Fruit fly (Drosophila melanogaster) whole organism, embryonic: ENCODE results near the gene CG7879.

Experiments used
- Atf-2 ChIP-seq: fragments of 200-800 bp; sonication (Bioruptor generic); optimal IDR thresholded peaks from 2 replicates; lab custom pipeline; 2016; ENCODE audit warnings: missing biosample characterization, missing genetic modification characterization
- Atf6 ChIP-seq: fragments of 200-800 bp; sonication (Bioruptor generic); IDR thresholded peaks from 2 replicates; pipeline ENCODE4 v1.3.6; 2022; ENCODE audit warnings: missing biosample characterization, missing genetic modification characterization
- C15 ChIP-seq: fragments of 200-800 bp; sonication (Bioruptor generic); IDR thresholded peaks from 3 replicates; pipeline ENCODE4 v1.3.6; 2022; ENCODE audit warnings: missing biosample characterization, missing genetic modification characterization
- CG10274 ChIP-seq: fragments of 200-800 bp; sonication (Bioruptor generic); optimal IDR thresholded peaks from 3 replicates; lab custom pipeline; 2017; ENCODE audit warnings: missing biosample characterization, mild to moderate bottlenecking, missing genetic modification characterization
- CG12104 ChIP-seq: fragments of 200-800 bp; sonication (Bioruptor generic); optimal IDR thresholded peaks from 3 replicates; lab custom pipeline; 2016; ENCODE audit warnings: missing biosample characterization, missing genetic modification characterization
- CG12769 ChIP-seq: fragments of 200-800 bp; sonication (Bioruptor generic); optimal IDR thresholded peaks from 2 replicates; lab custom pipeline; 2019; ENCODE audit warnings: missing biosample characterization, mild to moderate bottlenecking, missing genetic modification characterization, moderate library complexity
- CG13287 ChIP-seq: fragments of 200-800 bp; sonication (Bioruptor generic); IDR thresholded peaks from 2 replicates; pipeline ENCODE4 v1.3.6; 2022; ENCODE audit warnings: missing biosample characterization, missing genetic modification characterization; ENCODE audit not compliant: partially characterized antibody
- CG14965 ChIP-seq: fragments of 200-800 bp; sonication (Bioruptor generic); optimal IDR thresholded peaks from 2 replicates; lab custom pipeline; 2016; ENCODE audit warnings: missing biosample characterization, missing genetic modification characterization, borderline replicate concordance
- CG15011 ChIP-seq: fragments of 200-800 bp; sonication (Bioruptor generic); optimal IDR thresholded peaks from 3 replicates; lab custom pipeline; 2018; ENCODE audit warnings: missing biosample characterization, mild to moderate bottlenecking, missing genetic modification characterization
- CG17186 ChIP-seq: fragments of 200-800 bp; sonication (Bioruptor generic); optimal IDR thresholded peaks from 3 replicates; lab custom pipeline; 2017; ENCODE audit warnings: missing biosample characterization, missing genetic modification reagents, missing genetic modification characterization
- CG17385 ChIP-seq: fragments of 200-800 bp; sonication (Bioruptor generic); optimal IDR thresholded peaks from 3 replicates; lab custom pipeline; 2018; ENCODE audit warnings: missing biosample characterization, mild to moderate bottlenecking, missing genetic modification characterization
- CG17612 ChIP-seq: fragments of 200-800 bp; sonication (Bioruptor generic); IDR thresholded peaks from 2 replicates; pipeline ENCODE4 v1.3.6; 2022; ENCODE audit warnings: missing biosample characterization, missing genetic modification characterization
- CG18011 ChIP-seq: fragments of 200-800 bp; sonication (Bioruptor generic); optimal IDR thresholded peaks from 2 replicates; lab custom pipeline; 2017; ENCODE audit warnings: missing biosample characterization, missing genetic modification characterization, mild to moderate bottlenecking, moderate library complexity, missing genotype
- CG2202 ChIP-seq: fragments of 200-800 bp; sonication (Bioruptor generic); optimal IDR thresholded peaks from 2 replicates; lab custom pipeline; 2018; ENCODE audit warnings: missing biosample characterization, mild to moderate bottlenecking, missing genetic modification characterization
- CG3065 ChIP-seq: fragments of 200-800 bp; sonication (Bioruptor generic); optimal IDR thresholded peaks from 2 replicates; lab custom pipeline; 2016; ENCODE audit warnings: missing biosample characterization, missing genetic modification characterization
- CG6689 ChIP-seq: fragments of 200-800 bp; sonication (Bioruptor generic); IDR thresholded peaks from 2 replicates; pipeline ENCODE4 v1.3.6; 2022; ENCODE audit warnings: missing biosample characterization, missing genetic modification characterization
- CG7271 ChIP-seq: fragments of 200-800 bp; sonication (Bioruptor generic); optimal IDR thresholded peaks from 2 replicates; lab custom pipeline; 2018; ENCODE audit warnings: missing biosample characterization, mild to moderate bottlenecking, missing genetic modification characterization, moderate library complexity
- CG7745 ChIP-seq: fragments of 200-800 bp; sonication (Bioruptor generic); optimal IDR thresholded peaks from 2 replicates; lab custom pipeline; 2018; ENCODE audit warnings: missing biosample characterization, mild to moderate bottlenecking, missing genetic modification characterization, moderate library complexity
- CG7928 ChIP-seq: fragments of 200-800 bp; sonication (Bioruptor generic); optimal IDR thresholded peaks from 2 replicates; lab custom pipeline; 2017; ENCODE audit warnings: missing biosample characterization, mild to moderate bottlenecking, missing genetic modification characterization
- Dip2 ChIP-seq: fragments of 200-800 bp; sonication (Bioruptor generic); IDR thresholded peaks from 2 replicates; pipeline ENCODE4 v1.3.6; 2022; ENCODE audit warnings: missing biosample characterization, missing genetic modification characterization
- Fer2 ChIP-seq: fragments of 200-800 bp; sonication (Bioruptor generic); optimal IDR thresholded peaks from 2 replicates; lab custom pipeline; 2018; ENCODE audit warnings: missing biosample characterization, mild to moderate bottlenecking, missing genetic modification characterization, moderate library complexity
- Fer3 ChIP-seq: fragments of 200-800 bp; sonication (Bioruptor generic); optimal IDR thresholded peaks from 2 replicates; lab custom pipeline; 2018; ENCODE audit warnings: missing biosample characterization, mild to moderate bottlenecking, missing genetic modification characterization, moderate library complexity
- Hmx ChIP-seq: fragments of 200-800 bp; sonication (Bioruptor generic); optimal IDR thresholded peaks from 2 replicates; lab custom pipeline; 2016; ENCODE audit warnings: missing biosample characterization, missing genetic modification characterization
- Lhr ChIP-seq: fragments of 200-800 bp; sonication (Bioruptor generic); optimal IDR thresholded peaks from 3 replicates; lab custom pipeline; 2017; ENCODE audit warnings: mild to moderate bottlenecking, missing biosample characterization, missing genetic modification reagents, missing genetic modification characterization
- MBD-R2 ChIP-seq: fragments of 200-800 bp; sonication (Bioruptor generic); IDR thresholded peaks from 2 replicates; pipeline ENCODE4 v1.3.6; 2022; ENCODE audit warnings: missing biosample characterization, missing genetic modification characterization
- NC2α ChIP-seq: fragments of 200-800 bp; sonication (Bioruptor generic); optimal IDR thresholded peaks from 2 replicates; lab custom pipeline; 2016; ENCODE audit warnings: missing biosample characterization, missing genetic modification characterization
- Oaz ChIP-seq: fragments of 200-800 bp; sonication (Bioruptor generic); IDR thresholded peaks from 2 replicates; pipeline ENCODE4 v1.3.6; 2022; ENCODE audit warnings: missing biosample characterization, missing genetic modification characterization
- Ptx1 ChIP-seq: fragments of 200-800 bp; sonication (Bioruptor generic); IDR thresholded peaks from 2 replicates; pipeline ENCODE4 v1.3.6; 2022; ENCODE audit warnings: missing biosample characterization, missing genetic modification characterization
- Trl ChIP-seq, 3 experiments: fragments of >200 bp in 2 of 3; fragments of 200-800 bp in 1 of 3; sonication (Bioruptor generic) in 1 of 3; optimal IDR thresholded peaks; 2 replicates in 1 of 3; 3 replicates in 2 of 3; lab custom pipeline; 2016 to 2017; ENCODE audit warnings: missing biosample characterization in 1 of 3, missing genetic modification characterization in 1 of 3
- caup ChIP-seq: fragments of 200-800 bp; sonication (Bioruptor generic); optimal IDR thresholded peaks from 3 replicates; lab custom pipeline; 2017; ENCODE audit warnings: missing biosample characterization, mild to moderate bottlenecking, missing genetic modification characterization, moderate library complexity; ENCODE audit not compliant: severe bottlenecking
- chn ChIP-seq: fragments of 200-800 bp; sonication (Bioruptor generic); optimal IDR thresholded peaks from 2 replicates; lab custom pipeline; 2016; ENCODE audit warnings: missing biosample characterization, missing genetic modification characterization
- dm ChIP-seq: fragments of 200-800 bp; sonication (Bioruptor generic); optimal IDR thresholded peaks from 3 replicates; lab custom pipeline; 2016; ENCODE audit warnings: missing biosample characterization, missing genetic modification characterization
- esg ChIP-seq: fragments of 200-800 bp; sonication (Bioruptor generic); conservative IDR thresholded peaks from 2 replicates; pipeline ENCODE4 v1.3.6; 2022; ENCODE audit warnings: missing biosample characterization, missing genetic modification characterization
- fd102C ChIP-seq: fragments of 200-800 bp; sonication (Bioruptor generic); optimal IDR thresholded peaks from 2 replicates; lab custom pipeline; 2018; ENCODE audit warnings: missing biosample characterization, mild to moderate bottlenecking, missing genetic modification characterization, moderate library complexity
- fu2 ChIP-seq: fragments of 200-800 bp; sonication (Bioruptor generic); optimal IDR thresholded peaks from 2 replicates; lab custom pipeline; 2016; ENCODE audit warnings: missing biosample characterization, missing genetic modification characterization
- jing ChIP-seq: fragments of 200-800 bp; sonication (Bioruptor generic); optimal IDR thresholded peaks from 2 replicates; lab custom pipeline; 2018; ENCODE audit warnings: missing biosample characterization, mild to moderate bottlenecking, missing genetic modification characterization
- jumu ChIP-seq: fragments of 200-800 bp; sonication (Bioruptor generic); optimal IDR thresholded peaks from 3 replicates; lab custom pipeline; 2016; ENCODE audit warnings: missing biosample characterization, missing genetic modification characterization
- lmd ChIP-seq: fragments of 200-800 bp; sonication (Bioruptor generic); IDR thresholded peaks from 2 replicates; pipeline ENCODE4 v1.3.6; 2022; ENCODE audit warnings: missing biosample characterization, missing genetic modification characterization
- nmo ChIP-seq: fragments of 200-800 bp; sonication (Bioruptor generic); optimal IDR thresholded peaks from 2 replicates; lab custom pipeline; 2018; ENCODE audit warnings: missing biosample characterization, mild to moderate bottlenecking, missing genetic modification characterization, moderate library complexity
- nom ChIP-seq: fragments of 200-800 bp; sonication (Bioruptor generic); optimal IDR thresholded peaks from 2 replicates; lab custom pipeline; 2017; ENCODE audit warnings: missing biosample characterization, missing genetic modification characterization, mild to moderate bottlenecking, moderate library complexity, missing genetic modification reagents
- odd ChIP-seq: fragments of 200-800 bp; sonication (Bioruptor generic); optimal IDR thresholded peaks from 2 replicates; lab custom pipeline; 2017; ENCODE audit warnings: missing biosample characterization, mild to moderate bottlenecking, missing genetic modification characterization
- onecut ChIP-seq: fragments of 200-800 bp; sonication (Bioruptor generic); IDR thresholded peaks from 2 replicates; pipeline ENCODE4 v1.3.6; 2022; ENCODE audit warnings: missing biosample characterization, missing genetic modification characterization
- shn ChIP-seq: fragments of 200-800 bp; sonication (Bioruptor generic); optimal IDR thresholded peaks from 3 replicates; lab custom pipeline; 2016; ENCODE audit warnings: missing biosample characterization, missing genetic modification characterization
- sim ChIP-seq: fragments of 200-800 bp; sonication (Bioruptor generic); IDR thresholded peaks from 2 replicates; pipeline ENCODE4 v1.3.6; 2022; ENCODE audit warnings: missing biosample characterization, missing genetic modification characterization
- tgo ChIP-seq: fragments of 200-800 bp; sonication (Bioruptor generic); IDR thresholded peaks from 3 replicates; pipeline ENCODE4 v1.3.6; 2022; ENCODE audit warnings: missing biosample characterization, missing genetic modification characterization
- tin ChIP-seq: fragments of 200-800 bp; sonication (Bioruptor generic); optimal IDR thresholded peaks from 3 replicates; lab custom pipeline; 2016; ENCODE audit warnings: missing biosample characterization, missing genetic modification characterization
- tup ChIP-seq: fragments of 200-800 bp; sonication (Bioruptor generic); optimal IDR thresholded peaks from 2 replicates; lab custom pipeline; 2016; ENCODE audit warnings: missing biosample characterization, mild to moderate bottlenecking, missing genetic modification characterization, moderate library complexity
- vfl ChIP-seq: fragments of 200-800 bp; sonication (Bioruptor generic); optimal IDR thresholded peaks from 2 replicates; lab custom pipeline; 2016; ENCODE audit warnings: missing biosample characterization, missing genetic modification characterization
- zfh2 ChIP-seq: fragments of 200-800 bp; sonication (Bioruptor generic); optimal IDR thresholded peaks from 2 replicates; lab custom pipeline; 2016; ENCODE audit warnings: missing biosample characterization, missing genetic modification characterization

The CG7879 gene

DNA sequence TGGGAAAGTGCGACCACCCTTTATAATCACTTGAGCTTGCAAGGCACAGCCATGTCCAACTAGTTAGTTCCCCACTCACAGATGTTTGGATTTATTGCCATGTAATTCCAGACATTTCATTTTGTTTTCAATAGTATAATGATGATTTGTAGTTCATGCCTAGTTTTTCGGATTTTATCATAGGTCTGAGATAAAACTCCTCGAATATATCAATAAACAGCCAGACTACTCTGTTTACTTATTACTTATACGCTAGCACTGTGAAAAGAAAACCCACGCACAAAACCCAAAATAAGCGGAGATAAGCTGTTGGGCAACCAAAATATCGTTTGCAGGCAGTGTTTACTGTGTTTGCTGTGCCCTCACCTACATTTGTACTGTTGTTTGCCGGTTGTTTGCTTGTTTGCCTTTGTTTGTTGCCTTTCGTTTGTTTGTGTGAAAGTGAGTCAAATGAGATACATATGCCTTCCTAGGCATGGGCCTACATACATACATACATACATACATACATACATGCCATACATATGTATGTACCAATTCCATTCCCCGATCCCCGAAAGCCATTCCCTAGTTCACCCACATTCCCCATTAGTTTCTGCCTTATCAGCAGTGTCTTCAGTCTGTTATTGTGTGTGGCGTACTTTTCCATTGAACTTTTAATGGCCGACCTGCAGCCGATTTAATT is 10.9 kb upstream of the CG7879 start (continued):
- TF ChIP-seq CG7745 (tag; lab: Kevin White, UChicago) (peak; percentile 79), Atf6 (GFP tag; lab: Robert Waterston, UW) (peak; percentile 51; the same call in 1 of the 2 replicates), CG12104 (GFP tag; lab: Kevin White, UChicago) (peak; percentile 63), Fer2 (no peak), MBD-R2 (GFP tag; lab: Robert Waterston, UW) (peak; percentile 19; the same call in 1 of the 2 replicates), CG3065 (GFP tag; lab: Kevin White, UChicago) (peak; percentile 29), jing (GFP tag; lab: Kevin White, UChicago) (peak; percentile 46), CG10274 (peak; percentile 35), tin (GFP tag; lab: Kevin White, UChicago) (peak; percentile 52), nmo (GFP tag; lab: Kevin White, UChicago) (peak; percentile 63), Hmx (GFP tag; lab: Kevin White, UChicago) (no peak), CG17186 (peak; percentile 75), fd102C (peak; percentile 92), Ptx1 (GFP tag; lab: Robert Waterston, UW) (peak; percentile 72), C15 (GFP tag; lab: Robert Waterston, UW) (no peak), CG13287 (no peak), CG7271 (peak; percentile 70), tup (GFP tag; lab: Kevin White, UChicago) (peak; percentile 25), Trl (optimal IDR thresholded peaks at IDR 0.05; lab: Kevin White, UChicago) (no peak), Trl (GFP tag; optimal IDR thresholded peaks at IDR 0.05; lab: Kevin White, UChicago) (peak; percentile 69), esg (GFP tag; lab: Robert Waterston, UW) (no peak; the same call in 1 of the 2 replicates), odd (peak; percentile 76), dm (peak; percentile 5), CG15011 (GFP tag; lab: Kevin White, UChicago) (peak; percentile 71), shn (GFP tag; lab: Kevin White, UChicago) (peak; percentile 69), nom (no peak), CG14965 (GFP tag; lab: Kevin White, UChicago) (peak; percentile 60), CG17385 (GFP tag; lab: Kevin White, UChicago) (peak; percentile 60), Lhr (GFP tag; lab: Kevin White, UChicago) (peak; percentile 77), sim (GFP tag; lab: Robert Waterston, UW) (no peak), zfh2 (GFP tag; lab: Kevin White, UChicago) (no peak), fu2 (no peak), Dip2 (GFP tag; lab: Robert Waterston, UW) (no peak), caup (peak; percentile 28), tgo (GFP tag; lab: Robert Waterston, UW) (no peak; the same call in 2 of the 3 replicates), CG17612 (GFP tag; lab: Robert Waterston, UW) (no peak), CG12769 (peak; percentile 50), jumu (GFP tag; lab: Kevin White, UChicago) (peak; percentile 18), Fer3 (tag; lab: Kevin White, UChicago) (peak; percentile 61), chn (peak; percentile 50), Oaz (GFP tag; lab: Robert Waterston, UW) (no peak), CG7928 (no peak), Atf-2 (GFP tag; lab: Kevin White, UChicago) (peak; percentile 52), vfl (no peak), CG6689 (GFP tag; lab: Robert Waterston, UW) (peak; percentile 61), lmd (GFP tag; lab: Robert Waterston, UW) (peak; percentile 53; the same call in 1 of the 2 replicates), CG18011 (GFP tag; lab: Kevin White, UChicago) (peak; percentile 36), NC2α (GFP tag; lab: Kevin White, UChicago) (peak; percentile 66), CG2202 (tag; lab: Kevin White, UChicago) (peak; percentile 92), onecut (GFP tag; lab: Robert Waterston, UW) (peak; percentile 68)
